Fruit fly (Drosophila melanogaster) whole organism, prepupa: ENCODE measurements around the gene CG5346.

Experiments used
- Met ChIP-seq: fragments of 200-800 bp; sonication (Bioruptor generic); optimal IDR thresholded peaks from 3 replicates; lab custom pipeline; 2016; ENCODE audit warnings: missing biosample characterization, missing genetic modification characterization
- salr ChIP-seq, 2 experiments: fragments of 200-800 bp; sonication (Bioruptor generic); optimal IDR thresholded peaks; 3 replicates each; lab custom pipeline; 2016 to 2018; ENCODE audit warnings: missing biosample characterization in 2 of 2, missing genetic modification characterization in 2 of 2, mild to moderate bottlenecking in 1 of 2

DNA sequence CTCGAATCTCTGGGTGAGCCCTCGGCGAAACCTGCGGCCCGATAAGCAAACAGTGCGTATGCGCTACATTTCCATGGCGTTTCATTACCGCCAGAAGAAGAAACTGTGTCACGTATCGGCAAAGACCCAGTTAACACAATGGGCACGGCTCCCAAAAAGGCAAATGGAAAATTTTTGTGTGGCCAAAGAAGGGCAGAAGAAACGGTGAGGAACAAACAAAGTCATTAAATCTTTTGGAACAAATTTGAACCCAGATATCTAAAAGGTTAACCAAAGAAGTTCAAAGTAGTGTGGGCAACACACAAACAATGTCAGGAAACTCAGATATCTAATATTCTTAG, 3.4 kb downstream of the CG5346 start:
- TF ChIP-seq Met (GFP tag; lab: Kevin White, UChicago) (no peak), salr (GFP tag; optimal IDR thresholded peaks at IDR 0.05; lab: Kevin White, UChicago) (no peak)
